Worm (Caenorhabditis elegans) whole organism, early embryonic: ENCODE results near the gene C32D5.4.

Experiments
- B0310.2 ChIP-seq: sonication (generic microtip); optimal IDR thresholded peaks from 2 replicates; lab custom pipeline; 2016; ENCODE audit warnings: mild to moderate bottlenecking, missing genetic modification characterization, missing compliant biosample characterization
- F13C5.2 ChIP-seq: sonication (generic microtip); optimal IDR thresholded peaks from 2 replicates; lab custom pipeline; 2017; ENCODE audit warnings: mild to moderate bottlenecking, missing genetic modification characterization, inconsistent platforms, missing compliant biosample characterization
- ama-1 ChIP-seq: fragments of 150-350 bp; optimal IDR thresholded peaks from 2 replicates; lab custom pipeline; 2014
- ceh-36 ChIP-seq: sonication (generic microtip); optimal IDR thresholded peaks from 2 replicates; lab custom pipeline; 2016; ENCODE audit warnings: missing genetic modification characterization, inconsistent platforms, missing compliant biosample characterization
- hnd-1 ChIP-seq: sonication (generic microtip); optimal IDR thresholded peaks from 2 replicates; lab custom pipeline; 2016; ENCODE audit warnings: missing genetic modification characterization, missing compliant biosample characterization
- sea-1 ChIP-seq: fragments of 200-800 bp; sonication (Bioruptor generic); conservative IDR thresholded peaks from 2 replicates; pipeline ENCODE4 v1.3.6; 2022; ENCODE audit warnings: missing genetic modification characterization, missing compliant biosample characterization
- tbx-11 ChIP-seq: fragments of 200-800 bp; sonication (Bioruptor generic); IDR thresholded peaks from 2 replicates; pipeline ENCODE4 v1.3.6; 2022; ENCODE audit warnings: missing genetic modification characterization, missing compliant biosample characterization
- tbx-37 ChIP-seq: fragments of 200-800 bp; sonication (Bioruptor generic); conservative IDR thresholded peaks from 2 replicates; pipeline ENCODE4 v1.3.6; 2022; ENCODE audit warnings: missing genetic modification reagents, missing genetic modification characterization, missing compliant biosample characterization

Gene C32D5.4

ce11 chrII:6273916-6274315, 49.0 kb downstream of the C32D5.4 start, which contains the start of gene bpl-1:
Gene bpl-1 (plus strand): TSS chrII:6274216.
- TF ChIP-seq ama-1 (lab: Kevin White, UChicago) (no peak), tbx-37 (GFP tag; lab: Robert Waterston, UW) (no peak), ceh-36 (tag; lab: Kevin White, UChicago) (no peak), hnd-1 (tag; lab: Kevin White, UChicago) (no peak), F13C5.2 (tag; lab: Kevin White, UChicago) (no peak), sea-1 (GFP tag; lab: Robert Waterston, UW) (no peak), B0310.2 (tag; lab: Kevin White, UChicago) (no peak), tbx-11 (no peak)
